Worm (Caenorhabditis elegans) whole organism, L4 larva: Measurements from ENCODE around the gene T05H10.4.
A peak's percentile ranks its signal among the peaks of the same experiment; 100 is the strongest.

Experiments used
- F10B5.3 ChIP-seq: sonication (generic microtip); optimal IDR thresholded peaks from 2 replicates; lab custom pipeline; 2016; ENCODE audit warnings: mild to moderate bottlenecking, missing genetic modification characterization, missing compliant biosample characterization
- F26F4.8 ChIP-seq: fragments of 200-800 bp; sonication (Bioruptor generic); conservative IDR thresholded peaks from 2 replicates; pipeline ENCODE4 v1.3.6; 2022; ENCODE audit warnings: missing genetic modification characterization, missing compliant biosample characterization
- Y105C5A.15 ChIP-seq: fragments of 200-800 bp; sonication (Bioruptor generic); IDR thresholded peaks from 2 replicates; pipeline ENCODE4 v1.3.6; 2022; ENCODE audit warnings: missing genetic modification characterization, missing compliant biosample characterization
- ZK337.2 ChIP-seq: fragments of 200-800 bp; sonication (Bioruptor generic); IDR thresholded peaks from 2 replicates; pipeline ENCODE4 v1.3.6; 2022; ENCODE audit warnings: missing genetic modification reagents, missing genetic modification characterization, missing compliant biosample characterization
- aly-2 ChIP-seq: sonication (generic microtip); optimal IDR thresholded peaks from 2 replicates; lab custom pipeline; 2018; ENCODE audit warnings: missing biosample characterization, missing genetic modification characterization
- ama-1 ChIP-seq: fragments of 150-350 bp; optimal IDR thresholded peaks from 2 replicates; lab custom pipeline; 2014; ENCODE audit warnings: inconsistent platforms, mixed read lengths
- ctbp-1 ChIP-seq: fragments of 200-800 bp; sonication (Bioruptor generic); IDR thresholded peaks from 2 replicates; pipeline ENCODE4 v1.3.6; 2022; ENCODE audit warnings: missing genetic modification reagents, missing genetic modification characterization, missing compliant biosample characterization
- daf-16 ChIP-seq, 3 experiments: sonication (generic microtip); optimal IDR thresholded peaks; 2 replicates each; lab custom pipeline; 2016 to 2017; ENCODE audit warnings: missing genetic modification characterization in 3 of 3, missing genetic modification reagents in 3 of 3, mild to moderate bottlenecking in 2 of 3, missing compliant biosample characterization in 2 of 3, missing biosample characterization in 1 of 3, moderate library complexity in 1 of 3
- daf-19 ChIP-seq: fragments of 200-800 bp; sonication (Bioruptor generic); conservative IDR thresholded peaks from 2 replicates; pipeline ENCODE4 v1.3.6; 2022; ENCODE audit warnings: missing genetic modification characterization, missing compliant biosample characterization
- dmd-6 ChIP-seq: fragments of 200-800 bp; sonication (Bioruptor generic); IDR thresholded peaks from 2 replicates; pipeline ENCODE4 v1.3.6; 2022; ENCODE audit warnings: missing genetic modification reagents, missing genetic modification characterization, missing compliant biosample characterization
- dmd-8 ChIP-seq: fragments of 200-800 bp; sonication (Bioruptor generic); IDR thresholded peaks from 2 replicates; pipeline ENCODE4 v1.3.6; 2022; ENCODE audit warnings: missing genetic modification characterization, missing compliant biosample characterization
- dpl-1 ChIP-seq: fragments of 150-350 bp; optimal IDR thresholded peaks from 2 replicates; lab custom pipeline; 2014; ENCODE audit warnings: missing biosample characterization, missing genetic modification reagents, missing genetic modification characterization
- duxl-1 ChIP-seq: sonication (generic microtip); optimal IDR thresholded peaks from 2 replicates; lab custom pipeline; 2016; ENCODE audit warnings: mild to moderate bottlenecking, missing genetic modification characterization, moderate library complexity, missing compliant biosample characterization; ENCODE audit not compliant: poor library complexity
- dve-1 ChIP-seq: sonication (generic microtip); optimal IDR thresholded peaks from 2 replicates; lab custom pipeline; 2017; ENCODE audit warnings: antibody characterized with exemption, mild to moderate bottlenecking, missing genetic modification characterization, missing compliant biosample characterization; ENCODE audit not compliant: insufficient read depth
- gei-8 ChIP-seq: fragments of 200-800 bp; sonication (Bioruptor generic); optimal IDR thresholded peaks from 2 replicates; lab custom pipeline; 2018; ENCODE audit warnings: mild to moderate bottlenecking, missing genetic modification characterization, missing compliant biosample characterization
- hlh-11 ChIP-seq: fragments of 200-800 bp; sonication (Bioruptor generic); optimal IDR thresholded peaks from 2 replicates; lab custom pipeline; 2018; ENCODE audit warnings: mild to moderate bottlenecking, missing genetic modification characterization, missing compliant biosample characterization
- hlh-30 ChIP-seq: sonication (generic microtip); optimal IDR thresholded peaks from 2 replicates; lab custom pipeline; 2017; ENCODE audit warnings: antibody characterized with exemption, mild to moderate bottlenecking, missing genetic modification characterization, missing compliant biosample characterization; ENCODE audit not compliant: insufficient read depth
- jun-1 ChIP-seq: fragments of 150-350 bp; optimal IDR thresholded peaks from 2 replicates; lab custom pipeline; 2014; ENCODE audit warnings: missing biosample characterization, missing genetic modification reagents, missing genetic modification characterization
- lim-7 ChIP-seq: fragments of 200-800 bp; sonication (Bioruptor generic); IDR thresholded peaks from 2 replicates; pipeline ENCODE4 v1.3.6; 2022; ENCODE audit warnings: missing genetic modification characterization, missing compliant biosample characterization
- lin-38 ChIP-seq: fragments of 200-800 bp; sonication (Bioruptor generic); IDR thresholded peaks from 2 replicates; pipeline ENCODE4 v1.3.6; 2022; ENCODE audit warnings: missing genetic modification reagents, missing genetic modification characterization, missing compliant biosample characterization
- lir-3 ChIP-seq: sonication (generic microtip); optimal IDR thresholded peaks from 2 replicates; lab custom pipeline; 2016; ENCODE audit warnings: mild to moderate bottlenecking, missing genetic modification characterization, missing compliant biosample characterization
- lsy-2 ChIP-seq, 2 experiments: fragments of 150-350 bp in 1 of 2; sonication (generic microtip) in 1 of 2; optimal IDR thresholded peaks; 2 replicates each; lab custom pipeline; 2014 to 2017; ENCODE audit warnings: missing biosample characterization in 2 of 2, missing genetic modification characterization in 2 of 2
- madf-5 ChIP-seq, 2 experiments: fragments of 200-800 bp; sonication (Bioruptor generic); IDR thresholded peaks; 2 replicates each; pipeline ENCODE4 v1.3.6; 2022; ENCODE audit warnings: missing compliant biosample characterization in 2 of 2, missing genetic modification characterization in 2 of 2
- mdt-29 ChIP-seq: fragments of 200-800 bp; sonication (Bioruptor generic); IDR thresholded peaks from 2 replicates; pipeline ENCODE4 v1.3.6; 2022; ENCODE audit warnings: missing genetic modification reagents, missing genetic modification characterization, missing compliant biosample characterization
- mep-1 ChIP-seq: fragments of 150-350 bp; sonication (generic microtip); optimal IDR thresholded peaks from 3 replicates; lab custom pipeline; 2014; ENCODE audit warnings: missing biosample characterization, missing genetic modification characterization
- nhr-10 ChIP-seq: fragments of 150-350 bp; optimal IDR thresholded peaks from 2 replicates; lab custom pipeline; 2014; ENCODE audit warnings: missing biosample characterization, missing genetic modification characterization
- nhr-237 ChIP-seq: sonication (generic microtip); optimal IDR thresholded peaks from 2 replicates; lab custom pipeline; 2017; ENCODE audit warnings: missing biosample characterization, missing genetic modification characterization
- nhr-28 ChIP-seq: fragments of 150-350 bp; optimal IDR thresholded peaks from 2 replicates; lab custom pipeline; 2014; ENCODE audit warnings: missing biosample characterization, missing genetic modification characterization
- nhr-41 ChIP-seq: fragments of 200-800 bp; sonication (Bioruptor generic); IDR thresholded peaks from 2 replicates; pipeline ENCODE4 v1.3.6; 2022; ENCODE audit warnings: missing genetic modification reagents, missing genetic modification characterization, missing compliant biosample characterization
- nhr-48 ChIP-seq: sonication (generic microtip); optimal IDR thresholded peaks from 2 replicates; lab custom pipeline; 2016; ENCODE audit warnings: mild to moderate bottlenecking, missing genetic modification characterization, missing compliant biosample characterization
- nhr-6 ChIP-seq: fragments of 150-350 bp; optimal IDR thresholded peaks from 2 replicates; lab custom pipeline; 2014; ENCODE audit warnings: missing biosample characterization, missing genetic modification characterization
- php-3 ChIP-seq: fragments of 200-800 bp; sonication (Bioruptor generic); IDR thresholded peaks from 2 replicates; pipeline ENCODE4 v1.3.6; 2022; ENCODE audit warnings: missing genetic modification reagents, missing genetic modification characterization, missing compliant biosample characterization
- pqm-1 ChIP-seq: sonication (generic microtip); optimal IDR thresholded peaks from 2 replicates; lab custom pipeline; 2017; ENCODE audit warnings: missing biosample characterization, missing genetic modification characterization
- rbr-2 ChIP-seq: sonication (generic microtip); optimal IDR thresholded peaks from 2 replicates; lab custom pipeline; 2016; ENCODE audit warnings: missing genotype, missing genetic modification characterization, missing compliant biosample characterization
- sdz-12 ChIP-seq: fragments of 200-800 bp; sonication (Bioruptor generic); optimal IDR thresholded peaks from 2 replicates; lab custom pipeline; 2018; ENCODE audit warnings: mild to moderate bottlenecking, missing genetic modification characterization, missing compliant biosample characterization
- set-16 ChIP-seq: fragments of 200-800 bp; sonication (Bioruptor generic); IDR thresholded peaks from 2 replicates; pipeline ENCODE4 v1.3.6; 2022; ENCODE audit warnings: missing genetic modification reagents, missing genetic modification characterization, missing compliant biosample characterization
- skn-1 ChIP-seq: fragments of 150-350 bp; optimal IDR thresholded peaks from 2 replicates; lab custom pipeline; 2014; ENCODE audit warnings: missing biosample characterization, missing genetic modification characterization
- snpc-1.2 ChIP-seq: fragments of 200-800 bp; sonication (Bioruptor generic); IDR thresholded peaks from 2 replicates; pipeline ENCODE4 v1.3.6; 2022; ENCODE audit warnings: missing genetic modification reagents, missing genetic modification characterization, missing compliant biosample characterization
- snpc-4 ChIP-seq: fragments of 150-350 bp; optimal IDR thresholded peaks from 2 replicates; lab custom pipeline; 2014; ENCODE audit warnings: missing biosample characterization, missing genetic modification characterization
- spr-1 ChIP-seq: sonication (generic microtip); optimal IDR thresholded peaks from 2 replicates; lab custom pipeline; 2016; ENCODE audit warnings: mild to moderate bottlenecking, missing genetic modification characterization, missing compliant biosample characterization
- tag-97 ChIP-seq: fragments of 200-800 bp; sonication (Bioruptor generic); IDR thresholded peaks from 2 replicates; pipeline ENCODE4 v1.3.6; 2022; ENCODE audit warnings: missing genetic modification characterization, missing compliant biosample characterization
- unc-130 ChIP-seq: sonication (generic microtip); optimal IDR thresholded peaks from 2 replicates; lab custom pipeline; 2016; ENCODE audit warnings: missing genetic modification reagents, missing genetic modification characterization, missing compliant biosample characterization
- zfp-3 ChIP-seq: fragments of 200-800 bp; sonication (Bioruptor generic); conservative IDR thresholded peaks from 2 replicates; pipeline ENCODE4 v1.3.6; 2022; ENCODE audit warnings: missing genetic modification reagents, missing genetic modification characterization, missing compliant biosample characterization
- zip-11 ChIP-seq: fragments of 200-800 bp; sonication (Bioruptor generic); IDR thresholded peaks from 2 replicates; pipeline ENCODE4 v1.3.6; 2022; ENCODE audit warnings: missing genetic modification characterization, missing compliant biosample characterization
- ztf-11 ChIP-seq: fragments of 150-350 bp; optimal IDR thresholded peaks from 2 replicates; lab custom pipeline; 2014; ENCODE audit warnings: missing biosample characterization, missing genetic modification characterization

Gene T05H10.4

ce11 chrII:8073222-8073621 lies 20.3 kb downstream of the T05H10.4 start, which contains the start of gene gpcp-2:
gpcp-2 (minus strand) TSS chrII:8073374.
- peak; percentile 66 for TF ChIP-seq pqm-1 (tag; lab: Kevin White, UChicago)
- no peak for TF ChIP-seq daf-16 (GFP tag; optimal IDR thresholded peaks at IDR 0.05; lab: Kevin White, UChicago)
- TF ChIP-seq daf-16 (tag; optimal IDR thresholded peaks at IDR 0.05; lab: Kevin White, UChicago): peak; percentile 29
- TF ChIP-seq dmd-6 (GFP tag; lab: Robert Waterston, UW): peak; percentile 45
- TF ChIP-seq F26F4.8 (GFP tag; lab: Robert Waterston, UW): no peak
- TF ChIP-seq dve-1 (tag; lab: Kevin White, UChicago): peak; percentile 48
- no peak for TF ChIP-seq snpc-1.2 (GFP tag; lab: Robert Waterston, UW)
- no peak for TF ChIP-seq nhr-6 (tag; lab: Kevin White, UChicago)

DNA sequence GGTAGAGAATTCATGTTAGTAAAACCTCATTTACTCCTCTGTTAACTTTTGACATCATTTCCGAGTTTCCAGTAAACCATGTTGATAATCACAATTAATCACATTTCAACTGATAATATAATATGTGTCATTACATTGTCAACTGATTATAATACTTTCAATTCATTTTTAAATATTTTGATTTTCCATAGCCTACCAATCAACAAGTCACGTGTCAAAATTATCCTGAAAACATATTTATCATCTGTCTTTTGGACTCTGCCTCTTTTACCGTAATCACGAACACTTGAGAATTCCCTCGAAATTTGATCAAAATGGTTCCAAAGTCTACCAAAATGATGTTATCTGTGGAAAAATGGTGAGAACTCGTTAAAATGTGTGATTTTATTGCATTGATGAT lies 21.1 kb downstream of the T05H10.4 start:
- TF ChIP-seq daf-16 (GFP tag; optimal IDR thresholded peaks at IDR 0.05; lab: Kevin White, UChicago) (no peak), daf-16 (tag; optimal IDR thresholded peaks at IDR 0.05; lab: Kevin White, UChicago) (peak; percentile 91), dmd-6 (GFP tag; lab: Robert Waterston, UW) (peak; percentile 36; the same call in 1 of the 2 replicates), aly-2 (no peak), daf-19 (GFP tag; lab: Robert Waterston, UW) (no peak), tag-97 (GFP tag; lab: Robert Waterston, UW) (no peak), lin-38 (GFP tag; lab: Robert Waterston, UW) (no peak), lsy-2 (tag; optimal IDR thresholded peaks at IDR 0.05; lab: Kevin White, UChicago) (no peak), nhr-237 (tag; lab: Kevin White, UChicago) (no peak), mdt-29 (no peak), F26F4.8 (GFP tag; lab: Robert Waterston, UW) (no peak), hlh-11 (tag; lab: Kevin White, UChicago) (peak; percentile 38), madf-5 (GFP tag; IDR thresholded peaks at IDR 0.05; lab: Robert Waterston, UW) (no peak), set-16 (GFP tag; lab: Robert Waterston, UW) (no peak), lim-7 (GFP tag; lab: Robert Waterston, UW) (no peak), pqm-1 (tag; lab: Kevin White, UChicago) (no peak), nhr-28 (tag; lab: Kevin White, UChicago) (peak; percentile 7), jun-1 (no peak), nhr-10 (tag; lab: Kevin White, UChicago) (no peak), nhr-48 (tag; lab: Kevin White, UChicago) (no peak), hlh-30 (tag; lab: Kevin White, UChicago) (peak; percentile 2), php-3 (GFP tag; lab: Robert Waterston, UW) (0 out of 2 replicates have a peak, but pooled peaks have one; percentile 31), skn-1 (tag; lab: Kevin White, UChicago) (no peak), F10B5.3 (tag; lab: Kevin White, UChicago) (no peak), ama-1 (lab: Kevin White, UChicago) (no peak), Y105C5A.15 (GFP tag; lab: Robert Waterston, UW) (no peak), dve-1 (tag; lab: Kevin White, UChicago) (peak; percentile 77)

DNA sequence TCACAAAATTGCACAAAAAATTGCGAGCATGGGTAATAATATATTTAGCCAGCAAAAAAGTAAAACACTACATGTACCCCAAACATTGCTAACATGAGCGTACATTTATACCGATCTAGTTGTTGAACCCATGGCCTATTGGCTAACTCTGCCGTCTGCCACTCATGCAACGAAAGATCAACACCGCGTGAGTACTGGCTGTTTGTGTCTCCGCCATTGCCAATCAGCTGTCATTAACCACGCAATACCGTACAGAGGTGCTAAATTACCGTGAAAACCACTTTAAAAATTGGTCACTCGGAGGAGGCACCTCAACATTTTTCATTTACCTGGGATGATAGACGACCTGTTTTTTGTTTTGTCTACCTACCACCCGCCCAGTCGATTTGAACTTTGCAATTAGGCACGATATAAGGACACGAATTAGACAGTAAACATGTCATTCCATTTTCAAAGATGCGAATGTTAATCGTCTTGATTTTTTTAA lies 22.4 kb downstream of the T05H10.4 start, which contains the start of gene K02C4.2:
TSS of gene K02C4.2 (plus strand) at position 437 of the 487 bp plus-strand sequence.
- TF ChIP-seq snpc-4 (tag; lab: Kevin White, UChicago): peak; percentile 12
- TF ChIP-seq spr-1 (tag; lab: Kevin White, UChicago): peak; percentile 73
- TF ChIP-seq zip-11: 0 out of 2 replicates have a peak, but pooled peaks have one; percentile 17
- peak; percentile 62 for TF ChIP-seq rbr-2 (tag; lab: Kevin White, UChicago)
- TF ChIP-seq ztf-11 (tag; lab: Kevin White, UChicago): no peak
- TF ChIP-seq ZK337.2 (GFP tag; lab: Robert Waterston, UW): peak; percentile 63; the same call in 1 of the 2 replicates
- peak; percentile 62; the same call in 1 of the 2 replicates for TF ChIP-seq zfp-3 (GFP tag; lab: Robert Waterston, UW)
- TF ChIP-seq mep-1 (tag; lab: Kevin White, UChicago): peak; percentile 83
- peak; percentile 18 for TF ChIP-seq nhr-10 (tag; lab: Kevin White, UChicago)
- TF ChIP-seq gei-8 (GFP tag; lab: Kevin White, UChicago): peak; percentile 82
- 0 out of 2 replicates have a peak, but pooled peaks have one; percentile 56 for TF ChIP-seq Y105C5A.15 (GFP tag; lab: Robert Waterston, UW)
- no peak for TF ChIP-seq aly-2
- peak; percentile 72 for TF ChIP-seq sdz-12 (GFP tag; lab: Kevin White, UChicago)
- peak; percentile 31 for TF ChIP-seq jun-1
- TF ChIP-seq ctbp-1 (GFP tag; lab: Robert Waterston, UW): peak; percentile 47; the same call in 1 of the 2 replicates
- TF ChIP-seq lir-3 (tag; lab: Kevin White, UChicago): peak; percentile 64
- peak; percentile 92 for TF ChIP-seq duxl-1 (tag; lab: Kevin White, UChicago)
- TF ChIP-seq unc-130 (GFP tag; lab: Kevin White, UChicago): peak; percentile 40
- TF ChIP-seq nhr-41: 0 out of 2 replicates have a peak, but pooled peaks have one; percentile 53
- peak; percentile 47 for TF ChIP-seq dpl-1 (GFP tag; lab: Kevin White, UChicago)
- TF ChIP-seq dmd-8 (GFP tag; lab: Robert Waterston, UW): peak; percentile 93
- peak in 1 of 2 experiments; percentile 78 for TF ChIP-seq lsy-2 (tag; optimal IDR thresholded peaks at IDR 0.05; lab: Kevin White, UChicago)
